Worm (Caenorhabditis elegans) whole organism, L2 larva: Measurements from ENCODE around the gene cyp-14A3.

Source experiments
- C34F6.9 ChIP-seq: fragments of 150-350 bp; optimal IDR thresholded peaks from 2 replicates; lab custom pipeline; 2014; ENCODE audit warnings: missing biosample characterization, missing genetic modification characterization
- R02D3.7 ChIP-seq: fragments of 150-350 bp; optimal IDR thresholded peaks from 2 replicates; lab custom pipeline; 2014; ENCODE audit warnings: missing biosample characterization, missing genetic modification characterization
- Y55F3AM.14 ChIP-seq: fragments of 200-800 bp; sonication (Bioruptor generic); optimal IDR thresholded peaks from 2 replicates; lab custom pipeline; 2018; ENCODE audit warnings: mild to moderate bottlenecking, missing genetic modification characterization, missing compliant biosample characterization
- ZK546.5 ChIP-seq: sonication (generic microtip); optimal IDR thresholded peaks from 2 replicates; lab custom pipeline; 2017; ENCODE audit warnings: missing biosample characterization, missing genetic modification characterization
- alr-1 ChIP-seq: fragments of 150-350 bp; optimal IDR thresholded peaks from 2 replicates; lab custom pipeline; 2014; ENCODE audit warnings: missing biosample characterization, missing genetic modification characterization
- aly-2 ChIP-seq: fragments of 150-350 bp; optimal IDR thresholded peaks from 2 replicates; lab custom pipeline; 2014; ENCODE audit warnings: missing biosample characterization, missing genetic modification characterization
- ama-1 ChIP-seq: fragments of 150-350 bp; optimal IDR thresholded peaks from 2 replicates; lab custom pipeline; 2018; ENCODE audit warnings: inconsistent platforms
- ceh-16 ChIP-seq: fragments of 150-350 bp; optimal IDR thresholded peaks from 2 replicates; lab custom pipeline; 2014; ENCODE audit warnings: missing biosample characterization, missing genetic modification characterization
- ceh-82 ChIP-seq: fragments of 150-350 bp; optimal IDR thresholded peaks from 2 replicates; lab custom pipeline; 2014; ENCODE audit warnings: missing biosample characterization, missing genetic modification characterization
- crh-2 ChIP-seq: sonication (generic microtip); optimal IDR thresholded peaks from 2 replicates; lab custom pipeline; 2017; ENCODE audit warnings: missing biosample characterization, missing genetic modification characterization
- dmd-4 ChIP-seq: sonication (generic microtip); optimal IDR thresholded peaks from 2 replicates; lab custom pipeline; 2017; ENCODE audit warnings: missing biosample characterization, missing genetic modification characterization
- egl-27 ChIP-seq: sonication (generic microtip); optimal IDR thresholded peaks from 3 replicates; lab custom pipeline; 2017; ENCODE audit warnings: missing biosample characterization, missing genetic modification reagents, missing genetic modification characterization
- elt-1 ChIP-seq: fragments of 150-350 bp; optimal IDR thresholded peaks from 2 replicates; lab custom pipeline; 2014; ENCODE audit warnings: missing biosample characterization, missing genetic modification characterization
- gmeb-1 ChIP-seq: fragments of 150-350 bp; optimal IDR thresholded peaks from 2 replicates; lab custom pipeline; 2014; ENCODE audit warnings: missing biosample characterization, missing genetic modification characterization
- lin-11 ChIP-seq: fragments of 150-350 bp; sonication (generic microtip); optimal IDR thresholded peaks from 2 replicates; lab custom pipeline; 2014; ENCODE audit warnings: missing biosample characterization, missing genetic modification characterization, inconsistent platforms, mixed read lengths
- lin-13 ChIP-seq: fragments of 150-350 bp; optimal IDR thresholded peaks from 2 replicates; lab custom pipeline; 2014; ENCODE audit warnings: missing biosample characterization, missing genetic modification reagents, missing genetic modification characterization
- lin-39 ChIP-seq: fragments of 150-350 bp; optimal IDR thresholded peaks from 2 replicates; lab custom pipeline; 2014; ENCODE audit warnings: missing biosample characterization, missing genetic modification reagents, missing genetic modification characterization
- lsy-2 ChIP-seq, 2 experiments: fragments of 150-350 bp in 1 of 2; sonication (generic microtip) in 1 of 2; optimal IDR thresholded peaks; 2 replicates each; lab custom pipeline; 2014 to 2017; ENCODE audit warnings: missing biosample characterization in 2 of 2, missing genetic modification characterization in 2 of 2
- mab-5 ChIP-seq: fragments of 150-350 bp; optimal IDR thresholded peaks from 2 replicates; lab custom pipeline; 2014; ENCODE audit warnings: missing biosample characterization, missing genetic modification characterization
- mbf-1 ChIP-seq: sonication (generic microtip); optimal IDR thresholded peaks from 2 replicates; lab custom pipeline; 2017; ENCODE audit warnings: missing biosample characterization, missing genetic modification characterization
- nhr-10 ChIP-seq: sonication (generic microtip); optimal IDR thresholded peaks from 2 replicates; lab custom pipeline; 2017; ENCODE audit warnings: missing biosample characterization, missing genetic modification characterization
- nhr-11 ChIP-seq: fragments of 150-350 bp; optimal IDR thresholded peaks from 2 replicates; lab custom pipeline; 2014; ENCODE audit warnings: missing biosample characterization, missing genetic modification characterization
- nhr-12 ChIP-seq: fragments of 150-350 bp; optimal IDR thresholded peaks from 2 replicates; lab custom pipeline; 2014; ENCODE audit warnings: missing biosample characterization, missing genetic modification characterization
- nhr-129 ChIP-seq: fragments of 150-350 bp; optimal IDR thresholded peaks from 2 replicates; lab custom pipeline; 2014; ENCODE audit warnings: missing biosample characterization, missing genetic modification characterization
- nhr-21 ChIP-seq: fragments of 150-350 bp; optimal IDR thresholded peaks from 2 replicates; lab custom pipeline; 2014; ENCODE audit warnings: missing biosample characterization, missing genetic modification characterization
- nhr-23 ChIP-seq: fragments of 150-350 bp; optimal IDR thresholded peaks from 2 replicates; lab custom pipeline; 2014; ENCODE audit warnings: missing biosample characterization, missing genetic modification reagents, missing genetic modification characterization
- nhr-25 ChIP-seq: fragments of 150-350 bp; sonication (generic microtip); optimal IDR thresholded peaks from 3 replicates; lab custom pipeline; 2014; ENCODE audit warnings: missing biosample characterization, missing genetic modification characterization
- nhr-6 ChIP-seq: fragments of 150-350 bp; optimal IDR thresholded peaks from 2 replicates; lab custom pipeline; 2014; ENCODE audit warnings: missing biosample characterization, missing genetic modification characterization
- nhr-77 ChIP-seq: fragments of 150-350 bp; optimal IDR thresholded peaks from 2 replicates; lab custom pipeline; 2014; ENCODE audit warnings: missing biosample characterization, missing genetic modification characterization
- peb-1 ChIP-seq: fragments of 150-350 bp; optimal IDR thresholded peaks from 2 replicates; lab custom pipeline; 2014; ENCODE audit warnings: missing biosample characterization, missing genetic modification characterization
- sem-4 ChIP-seq: fragments of 150-350 bp; optimal IDR thresholded peaks from 2 replicates; lab custom pipeline; 2014; ENCODE audit warnings: missing biosample characterization, missing genetic modification reagents, missing genetic modification characterization
- sma-3 ChIP-seq: sonication (generic microtip); optimal IDR thresholded peaks from 2 replicates; lab custom pipeline; 2016; ENCODE audit warnings: missing genetic modification reagents, missing genetic modification characterization, missing compliant biosample characterization
- sma-9 ChIP-seq, 2 experiments: fragments of 150-350 bp in 1 of 2; sonication (generic microtip) in 1 of 2; optimal IDR thresholded peaks; 2 replicates each; lab custom pipeline; 2014 to 2016; ENCODE audit warnings: missing genetic modification characterization in 2 of 2, mild to moderate bottlenecking in 1 of 2, missing biosample characterization in 1 of 2, missing compliant biosample characterization in 1 of 2, missing genetic modification reagents in 1 of 2, moderate library complexity in 1 of 2
- snpc-4 ChIP-seq: fragments of 150-350 bp; optimal IDR thresholded peaks from 2 replicates; lab custom pipeline; 2014; ENCODE audit warnings: missing biosample characterization, missing genetic modification characterization
- unc-39 ChIP-seq: fragments of 150-350 bp; optimal IDR thresholded peaks from 2 replicates; lab custom pipeline; 2014; ENCODE audit warnings: missing biosample characterization, missing genetic modification characterization
- unc-62 ChIP-seq: fragments of 150-350 bp; optimal IDR thresholded peaks from 2 replicates; lab custom pipeline; 2014; ENCODE audit warnings: missing biosample characterization, missing genetic modification reagents, missing genetic modification characterization
- zag-1 ChIP-seq: fragments of 150-350 bp; optimal IDR thresholded peaks from 2 replicates; lab custom pipeline; 2014; ENCODE audit warnings: missing biosample characterization, missing genetic modification characterization
- ztf-1 ChIP-seq: fragments of 200-800 bp; sonication (Bioruptor generic); conservative IDR thresholded peaks from 2 replicates; pipeline ENCODE4 v1.3.6; 2022; ENCODE audit warnings: missing genetic modification characterization, missing compliant biosample characterization
- ztf-11 ChIP-seq: sonication (generic microtip); optimal IDR thresholded peaks from 2 replicates; lab custom pipeline; 2017; ENCODE audit warnings: missing biosample characterization, missing genetic modification characterization
- ztf-4 ChIP-seq: fragments of 150-350 bp; optimal IDR thresholded peaks from 2 replicates; lab custom pipeline; 2014; ENCODE audit warnings: missing biosample characterization, missing genetic modification characterization

Gene cyp-14A3

ce11 chrX:13238197-13238596 is 35.8 kb downstream of the cyp-14A3 start, which contains the start of gene K08H2.4:
Gene K08H2.4 (plus strand): TSS chrX:13238497.
- TF ChIP-seq lin-13 (GFP tag; lab: Kevin White, UChicago): no peak
- TF ChIP-seq sem-4 (tag; lab: Kevin White, UChicago): no peak
- TF ChIP-seq snpc-4 (tag; lab: Kevin White, UChicago): no peak
- no peak for TF ChIP-seq mbf-1 (tag; lab: Kevin White, UChicago)
- TF ChIP-seq R02D3.7 (tag; lab: Kevin White, UChicago): no peak
- no peak for TF ChIP-seq nhr-129
- TF ChIP-seq alr-1 (tag; lab: Kevin White, UChicago): no peak
- no peak for TF ChIP-seq lin-39 (tag; lab: Kevin White, UChicago)
- no peak for TF ChIP-seq C34F6.9 (tag; lab: Kevin White, UChicago)
- TF ChIP-seq nhr-23 (tag; lab: Kevin White, UChicago): no peak
- no peak for TF ChIP-seq ceh-82 (tag; lab: Kevin White, UChicago)
- no peak for TF ChIP-seq egl-27 (tag; lab: Kevin White, UChicago)
- TF ChIP-seq elt-1 (tag; lab: Kevin White, UChicago): no peak
- no peak for TF ChIP-seq gmeb-1 (tag; lab: Kevin White, UChicago)
- no peak for TF ChIP-seq zag-1 (tag; lab: Kevin White, UChicago)
- no peak for TF ChIP-seq lin-11 (tag; lab: Kevin White, UChicago)
- no peak for TF ChIP-seq sma-3 (GFP tag; lab: Kevin White, UChicago)
- no peak for TF ChIP-seq unc-39 (tag; lab: Kevin White, UChicago)
- TF ChIP-seq, all 48 proteins: peak for 0

ce11 chrX:13237102-13237501 is 36.9 kb downstream of the cyp-14A3 start, which contains the start of gene K08H2.3:
Gene K08H2.3 (plus strand): TSS chrX:13237402.
- TF ChIP-seq ceh-16 (tag; lab: Kevin White, UChicago) (no peak), ama-1 (lab: Kevin White, UChicago) (no peak), nhr-21 (tag; lab: Kevin White, UChicago) (no peak), ztf-1 (GFP tag; lab: Robert Waterston, UW) (no peak), nhr-23 (tag; lab: Kevin White, UChicago) (no peak), ztf-11 (tag; lab: Kevin White, UChicago) (no peak), Y55F3AM.14 (GFP tag; lab: Kevin White, UChicago) (no peak), snpc-4 (tag; lab: Kevin White, UChicago) (no peak), nhr-12 (no peak), sem-4 (tag; lab: Kevin White, UChicago) (no peak), nhr-10 (tag; lab: Kevin White, UChicago) (no peak), sma-9 (GFP tag; optimal IDR thresholded peaks at IDR 0.05; lab: Kevin White, UChicago) (no peak), sma-9 (tag; optimal IDR thresholded peaks at IDR 0.05; lab: Kevin White, UChicago) (no peak), nhr-11 (tag; lab: Kevin White, UChicago) (no peak), lin-11 (tag; lab: Kevin White, UChicago) (no peak), gmeb-1 (tag; lab: Kevin White, UChicago) (no peak), aly-2 (tag; lab: Kevin White, UChicago) (no peak), peb-1 (tag; lab: Kevin White, UChicago) (no peak), lsy-2 (tag; optimal IDR thresholded peaks at IDR 0.05; lab: Kevin White, UChicago) (no peak), nhr-77 (no peak)

DNA sequence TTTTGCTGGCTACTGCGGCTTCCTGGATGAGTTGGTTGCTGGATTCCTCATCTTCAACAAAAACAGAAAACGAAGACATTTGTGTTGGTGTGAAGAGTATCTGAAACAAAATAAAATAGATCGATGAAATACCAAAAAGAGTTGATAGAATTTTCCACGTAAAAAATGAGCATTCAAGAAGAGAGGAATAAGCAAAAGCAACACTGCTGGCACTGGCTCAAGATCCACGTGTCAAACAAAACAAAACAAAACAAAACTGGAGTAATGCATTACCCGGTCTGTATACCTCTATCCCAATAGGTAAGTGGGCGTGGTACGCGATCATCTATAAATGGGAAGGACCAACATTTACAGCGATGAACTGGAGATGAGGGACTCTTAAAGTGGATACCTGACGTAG is 39.1 kb downstream of the cyp-14A3 start, which contains the start of gene K08H2.2:
TSS of gene K08H2.2 (minus strand) at position 101 of the 400 bp plus-strand sequence.
- TF ChIP-seq nhr-10 (tag; lab: Kevin White, UChicago): no peak
- TF ChIP-seq mbf-1 (tag; lab: Kevin White, UChicago): no peak
- TF ChIP-seq gmeb-1 (tag; lab: Kevin White, UChicago): no peak
- no peak for TF ChIP-seq lin-11 (tag; lab: Kevin White, UChicago)
- TF ChIP-seq nhr-6: no peak
- no peak for TF ChIP-seq egl-27 (tag; lab: Kevin White, UChicago)
- no peak for TF ChIP-seq nhr-25 (tag; lab: Kevin White, UChicago)
- no peak for TF ChIP-seq crh-2 (tag; lab: Kevin White, UChicago)
- TF ChIP-seq nhr-23 (tag; lab: Kevin White, UChicago): no peak
- TF ChIP-seq mab-5: no peak
- no peak for TF ChIP-seq lin-39 (tag; lab: Kevin White, UChicago)

- TF ChIP-seq dmd-4 (tag; lab: Kevin White, UChicago) (no peak), ztf-11 (tag; lab: Kevin White, UChicago) (no peak), unc-62 (GFP tag; lab: Kevin White, UChicago) (no peak), ceh-16 (tag; lab: Kevin White, UChicago) (no peak), sma-3 (GFP tag; lab: Kevin White, UChicago) (no peak), snpc-4 (tag; lab: Kevin White, UChicago) (no peak), lsy-2 (tag; optimal IDR thresholded peaks at IDR 0.05; lab: Kevin White, UChicago) (no peak), mab-5 (no peak), ztf-4 (no peak), ceh-82 (tag; lab: Kevin White, UChicago) (no peak), nhr-12 (no peak), lin-13 (GFP tag; lab: Kevin White, UChicago) (no peak), ZK546.5 (no peak)
Measured at ce11 chrX:13232259-13232658, 41.7 kb downstream of the cyp-14A3 start, which contains the start of gene bgnt-1.5. Gene bgnt-1.5 (minus strand): TSS chrX:13232359.
